Fruit fly (Drosophila melanogaster) whole organism, prepupa: ENCODE results near the gene CG5611.

Experiments
- Blimp-1 ChIP-seq: fragments of 200-800 bp; sonication (Bioruptor generic); optimal IDR thresholded peaks from 3 replicates; lab custom pipeline; 2017; ENCODE audit warnings: missing biosample characterization, missing genetic modification characterization, mild to moderate bottlenecking, moderate library complexity, missing genetic modification reagents
- CG10669 ChIP-seq: fragments of 200-800 bp; sonication (Bioruptor generic); optimal IDR thresholded peaks from 3 replicates; lab custom pipeline; 2018; ENCODE audit warnings: missing biosample characterization, mild to moderate bottlenecking, missing genetic modification characterization, moderate library complexity
- CG11762 ChIP-seq: fragments of 200-800 bp; sonication (Bioruptor generic); optimal IDR thresholded peaks from 3 replicates; lab custom pipeline; 2016; ENCODE audit warnings: missing biosample characterization, missing genetic modification characterization; ENCODE audit not compliant: insufficient read depth
- CG11902 ChIP-seq: fragments of 200-800 bp; sonication (Bioruptor generic); optimal IDR thresholded peaks from 3 replicates; lab custom pipeline; 2016; ENCODE audit warnings: missing biosample characterization, missing genetic modification characterization
- CG15336 ChIP-seq: fragments of 200-800 bp; sonication (Bioruptor generic); IDR thresholded peaks from 2 replicates; pipeline ENCODE4 v1.3.6; 2022; ENCODE audit warnings: missing biosample characterization, missing genetic modification characterization
- CG1621 ChIP-seq: fragments of 200-800 bp; sonication (Bioruptor generic); optimal IDR thresholded peaks from 3 replicates; lab custom pipeline; 2018; ENCODE audit warnings: missing biosample characterization, mild to moderate bottlenecking, missing genetic modification characterization
- CG32006 ChIP-seq: fragments of 200-800 bp; sonication (Bioruptor generic); optimal IDR thresholded peaks from 3 replicates; lab custom pipeline; 2017; ENCODE audit warnings: missing biosample characterization, mild to moderate bottlenecking, missing genetic modification characterization
- CG3919 ChIP-seq: fragments of 200-800 bp; sonication (Bioruptor generic); optimal IDR thresholded peaks from 3 replicates; lab custom pipeline; 2016; ENCODE audit warnings: missing biosample characterization, missing genetic modification characterization
- CG6276 ChIP-seq: fragments of 200-800 bp; sonication (Bioruptor generic); optimal IDR thresholded peaks from 2 replicates; lab custom pipeline; 2017; ENCODE audit warnings: missing biosample characterization, mild to moderate bottlenecking, missing genetic modification characterization
- CG6792 ChIP-seq: fragments of 200-800 bp; sonication (Bioruptor generic); optimal IDR thresholded peaks from 3 replicates; lab custom pipeline; 2016; ENCODE audit warnings: missing biosample characterization, missing genetic modification characterization
- CG6808 ChIP-seq: fragments of 200-800 bp; sonication (Bioruptor generic); optimal IDR thresholded peaks from 3 replicates; lab custom pipeline; 2017; ENCODE audit warnings: missing biosample characterization, missing genetic modification characterization, mild to moderate bottlenecking, moderate library complexity, missing genetic modification reagents
- CG8119 ChIP-seq: fragments of 200-800 bp; sonication (Bioruptor generic); IDR thresholded peaks from 3 replicates; pipeline ENCODE4 v1.3.6; 2022; ENCODE audit warnings: missing biosample characterization, missing genetic modification characterization
- CG8632 ChIP-seq: fragments of 200-800 bp; sonication (Bioruptor generic); optimal IDR thresholded peaks from 3 replicates; lab custom pipeline; 2016; ENCODE audit warnings: missing biosample characterization, missing genetic modification characterization
- CG9139 ChIP-seq: fragments of 200-800 bp; sonication (Bioruptor generic); optimal IDR thresholded peaks from 3 replicates; lab custom pipeline; 2017; ENCODE audit warnings: missing biosample characterization, mild to moderate bottlenecking, missing genetic modification characterization
- Eip75B ChIP-seq: fragments of 200-800 bp; sonication (Bioruptor generic); optimal IDR thresholded peaks from 3 replicates; lab custom pipeline; 2016; ENCODE audit warnings: missing biosample characterization, missing genetic modification characterization
- Eip78C ChIP-seq: fragments of 200-800 bp; sonication (Bioruptor generic); peaks from one replicate; lab custom pipeline; 2016; ENCODE audit warnings: missing biosample characterization, missing genetic modification characterization
- Eip93F ChIP-seq: fragments of 200-800 bp; sonication (Bioruptor generic); optimal IDR thresholded peaks from 2 replicates; lab custom pipeline; 2016; ENCODE audit warnings: missing biosample characterization, mild to moderate bottlenecking, missing genetic modification characterization
- Ets21C ChIP-seq: fragments of 200-800 bp; sonication (Bioruptor generic); optimal IDR thresholded peaks from 3 replicates; lab custom pipeline; 2016; ENCODE audit warnings: missing biosample characterization, missing genetic modification characterization
- Ets96B ChIP-seq: fragments of 200-800 bp; optimal IDR thresholded peaks from 2 replicates; lab custom pipeline; 2019; ENCODE audit warnings: missing biosample characterization, mild to moderate bottlenecking, missing genetic modification characterization, moderate library complexity
- Gug ChIP-seq: fragments of 200-800 bp; sonication (Bioruptor generic); IDR thresholded peaks from 2 replicates; pipeline ENCODE4 v1.3.6; 2022; ENCODE audit warnings: missing biosample characterization, missing genetic modification characterization
- Hr38 ChIP-seq: sonication (Bioruptor generic); optimal IDR thresholded peaks from 2 replicates; lab custom pipeline; 2016; ENCODE audit warnings: missing biosample characterization, missing genetic modification characterization
- Hr39 ChIP-seq: fragments of 200-800 bp; sonication (Bioruptor generic); optimal IDR thresholded peaks from 2 replicates; lab custom pipeline; 2016; ENCODE audit warnings: missing biosample characterization, missing genetic modification characterization
- Met ChIP-seq: fragments of 200-800 bp; sonication (Bioruptor generic); optimal IDR thresholded peaks from 3 replicates; lab custom pipeline; 2016; ENCODE audit warnings: missing biosample characterization, missing genetic modification characterization
- OdsH ChIP-seq: fragments of 200-800 bp; sonication (Bioruptor generic); optimal IDR thresholded peaks from 3 replicates; lab custom pipeline; 2016; ENCODE audit warnings: missing biosample characterization, missing genetic modification characterization
- Sox14 ChIP-seq: fragments of 200-800 bp; sonication (Bioruptor generic); optimal IDR thresholded peaks from 3 replicates; lab custom pipeline; 2016; ENCODE audit warnings: missing biosample characterization, missing genetic modification characterization
- dac ChIP-seq: fragments of 200-800 bp; sonication (Bioruptor generic); optimal IDR thresholded peaks from 2 replicates; lab custom pipeline; 2017; ENCODE audit warnings: missing biosample characterization, mild to moderate bottlenecking, missing genetic modification characterization
- eg ChIP-seq: fragments of 200-800 bp; sonication (Bioruptor generic); IDR thresholded peaks from 3 replicates; pipeline ENCODE4 v1.3.6; 2022; ENCODE audit warnings: missing biosample characterization, missing genetic modification characterization
- fd59A ChIP-seq: fragments of 200-800 bp; sonication (Bioruptor generic); optimal IDR thresholded peaks from 2 replicates; lab custom pipeline; 2017; ENCODE audit warnings: missing biosample characterization, mild to moderate bottlenecking, missing genetic modification characterization, missing genetic modification reagents
- fd85E ChIP-seq: fragments of 200-800 bp; sonication (Bioruptor generic); optimal IDR thresholded peaks from 3 replicates; lab custom pipeline; 2016; ENCODE audit warnings: missing biosample characterization, missing genetic modification characterization
- fkh ChIP-seq: fragments of 200-800 bp; sonication (Bioruptor generic); optimal IDR thresholded peaks from 3 replicates; lab custom pipeline; 2017; ENCODE audit warnings: missing biosample characterization, mild to moderate bottlenecking, missing genetic modification characterization, moderate library complexity
- net ChIP-seq: fragments of 200-800 bp; sonication (Bioruptor generic); optimal IDR thresholded peaks from 3 replicates; lab custom pipeline; 2016; ENCODE audit warnings: missing biosample characterization, missing genetic modification characterization
- salr ChIP-seq, 2 experiments: fragments of 200-800 bp; sonication (Bioruptor generic); optimal IDR thresholded peaks; 3 replicates each; lab custom pipeline; 2016 to 2018; ENCODE audit warnings: missing biosample characterization in 2 of 2, missing genetic modification characterization in 2 of 2, mild to moderate bottlenecking in 1 of 2
- ss ChIP-seq, 2 experiments: fragments of 200-800 bp; sonication (Bioruptor generic); optimal IDR thresholded peaks; 2 replicates in 1 of 2; 3 replicates in 1 of 2; lab custom pipeline; 2017 to 2018; ENCODE audit warnings: mild to moderate bottlenecking in 2 of 2, missing biosample characterization in 2 of 2, missing genetic modification characterization in 2 of 2, moderate library complexity in 1 of 2
- svp ChIP-seq: fragments of 200-800 bp; sonication (Bioruptor generic); peaks from one replicate; lab custom pipeline; 2016; ENCODE audit warnings: missing biosample characterization, missing genetic modification characterization
- topi ChIP-seq: fragments of 200-800 bp; sonication (Bioruptor generic); optimal IDR thresholded peaks from 3 replicates; lab custom pipeline; 2016; ENCODE audit warnings: missing biosample characterization, missing genetic modification characterization

CG5611 gene

DNA sequence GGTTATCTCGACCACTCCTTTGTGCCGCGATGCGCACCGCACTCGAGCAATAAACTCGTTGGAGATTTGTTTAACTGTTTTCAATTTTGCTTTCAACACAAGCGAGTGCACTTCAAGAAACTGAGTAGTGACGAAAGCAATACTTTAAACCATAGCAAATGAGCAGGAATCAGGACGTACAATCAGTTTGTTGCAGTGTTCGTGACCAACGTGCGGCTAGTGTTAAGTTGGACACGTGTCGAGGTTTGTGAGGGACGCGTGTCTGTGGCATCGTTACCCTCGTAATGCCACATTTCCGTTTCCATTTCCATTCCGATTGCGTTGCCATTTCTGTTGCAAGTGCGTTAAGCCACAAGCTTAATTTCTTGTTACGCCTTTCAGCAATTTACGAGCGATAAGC lies 19.4 kb downstream of the CG5611 start:
- TF ChIP-seq svp (GFP tag; lab: Kevin White, UChicago) (no peak), CG9139 (no peak), fd85E (GFP tag; lab: Kevin White, UChicago) (no peak), Blimp-1 (GFP tag; lab: Kevin White, UChicago) (no peak), Sox14 (GFP tag; lab: Kevin White, UChicago) (no peak), CG11762 (GFP tag; lab: Kevin White, UChicago) (no peak), salr (GFP tag; optimal IDR thresholded peaks at IDR 0.05; lab: Kevin White, UChicago) (no peak), Eip75B (GFP tag; lab: Kevin White, UChicago) (no peak), OdsH (GFP tag; lab: Kevin White, UChicago) (no peak), fkh (GFP tag; lab: Kevin White, UChicago) (no peak), CG32006 (no peak), net (GFP tag; lab: Kevin White, UChicago) (no peak), CG8632 (no peak), Ets96B (tag; lab: Kevin White, UChicago) (no peak), Hr38 (GFP tag; lab: Kevin White, UChicago) (no peak), Hr39 (GFP tag; lab: Kevin White, UChicago) (no peak), Ets21C (GFP tag; lab: Kevin White, UChicago) (no peak), CG3919 (no peak)
- TF ChIP-seq, all 60 proteins: peak for 0

DNA sequence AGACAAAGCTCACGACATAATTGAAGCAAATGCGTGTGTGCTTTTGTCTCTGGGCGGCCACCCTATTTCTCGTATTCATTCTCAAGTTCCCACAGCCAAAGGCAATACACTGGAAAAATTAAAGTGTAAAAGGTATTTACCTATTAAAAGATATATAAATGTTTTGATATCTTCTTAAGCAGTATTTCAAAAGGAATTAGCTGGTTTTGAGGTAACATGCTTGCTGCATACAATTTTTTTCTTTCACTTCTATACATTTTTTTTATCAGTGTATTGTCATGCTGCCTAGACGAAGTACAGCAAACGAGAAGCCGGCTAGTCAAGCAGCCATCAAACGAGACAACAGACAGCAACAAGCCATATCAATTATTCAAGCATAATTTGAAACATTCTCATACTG lies 22.0 kb downstream of the CG5611 start:
- TF ChIP-seq svp (GFP tag; lab: Kevin White, UChicago) (peak; percentile 42), Eip78C (peak; percentile 39), CG8632 (no peak), Hr39 (GFP tag; lab: Kevin White, UChicago) (no peak), CG10669 (GFP tag; lab: Kevin White, UChicago) (no peak), CG15336 (GFP tag; lab: Robert Waterston, UW) (no peak), CG6808 (GFP tag; lab: Kevin White, UChicago) (no peak), salr (GFP tag; optimal IDR thresholded peaks at IDR 0.05; lab: Kevin White, UChicago) (no peak), Eip93F (GFP tag; lab: Kevin White, UChicago) (no peak), eg (GFP tag; lab: Robert Waterston, UW) (0 out of 3 replicates have a peak, but pooled peaks have one; percentile 24), dac (GFP tag; lab: Kevin White, UChicago) (no peak), Met (GFP tag; lab: Kevin White, UChicago) (peak; percentile 18), CG6792 (no peak), CG1621 (tag; lab: Kevin White, UChicago) (no peak), Gug (GFP tag; lab: Robert Waterston, UW) (no peak)

DNA sequence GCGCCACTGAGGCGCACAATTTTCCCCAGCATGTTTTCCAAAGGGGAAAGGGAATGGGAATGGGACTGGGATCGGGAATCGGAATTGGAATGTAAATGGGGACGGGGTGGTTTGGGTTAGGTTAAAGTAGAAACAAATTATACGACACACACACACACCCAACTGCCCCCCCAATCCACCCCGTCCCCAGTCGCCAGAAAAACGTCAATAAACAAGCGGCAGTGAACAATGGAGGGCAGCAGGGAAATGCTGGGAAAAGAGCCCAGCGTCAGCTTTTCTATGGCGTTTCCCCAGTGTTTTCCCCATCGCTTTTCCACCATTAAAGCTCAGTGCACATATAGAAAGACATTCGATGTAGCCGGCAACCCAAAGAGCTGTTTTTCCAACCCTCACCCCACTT lies 25.2 kb downstream of the CG5611 start:
- TF ChIP-seq Gug (GFP tag; lab: Robert Waterston, UW) (no peak), svp (GFP tag; lab: Kevin White, UChicago) (peak; percentile 15)

DNA sequence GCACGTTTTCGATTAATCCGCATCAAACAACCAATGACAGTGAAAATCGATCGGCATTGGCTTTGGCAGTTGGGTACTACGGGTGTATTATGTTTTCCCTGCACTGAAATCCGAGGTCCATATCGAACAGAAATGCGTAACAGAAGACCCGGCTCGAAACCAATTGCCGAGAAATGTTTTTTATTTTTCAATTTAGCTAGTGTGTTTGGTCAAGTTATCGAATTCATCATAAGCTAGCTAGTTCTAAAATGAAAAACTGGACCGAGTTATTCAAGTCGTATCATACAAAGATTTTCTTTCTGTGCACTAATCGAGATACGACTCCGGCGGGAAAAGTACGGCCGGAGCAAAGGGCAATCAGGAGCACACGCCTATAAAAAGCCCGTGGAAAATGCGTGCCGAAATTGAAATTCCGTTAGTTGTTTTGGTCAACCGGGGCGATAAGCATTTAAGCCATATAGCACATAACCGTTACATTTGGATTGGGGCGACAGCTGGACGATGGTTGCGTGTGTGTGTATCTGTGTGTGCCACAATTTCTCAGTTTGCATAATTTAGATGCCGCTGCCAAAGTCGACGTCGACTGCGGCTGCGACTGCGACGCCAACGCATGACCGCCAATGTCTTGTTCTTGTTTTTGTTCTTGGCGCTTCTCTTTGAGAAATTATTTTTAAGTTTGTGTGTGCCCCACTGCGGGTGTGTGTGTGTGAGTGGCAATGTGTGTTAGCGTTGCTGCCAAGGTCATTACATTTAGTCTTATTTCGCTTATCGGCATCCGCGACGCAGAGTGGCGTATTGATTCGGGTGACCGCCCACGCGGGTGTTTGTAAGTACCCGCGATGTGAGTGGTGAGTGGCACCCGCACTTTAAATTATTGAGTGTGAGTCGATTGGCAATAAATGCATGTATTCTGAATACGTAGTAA lies 26.5 kb downstream of the CG5611 start:
- TF ChIP-seq CG11902 (GFP tag; lab: Kevin White, UChicago) = no peak
- TF ChIP-seq Eip75B (GFP tag; lab: Kevin White, UChicago) = no peak
- TF ChIP-seq CG1621 (tag; lab: Kevin White, UChicago) = no peak
- TF ChIP-seq topi (GFP tag; lab: Kevin White, UChicago) = no peak
- no peak for TF ChIP-seq CG6808 (GFP tag; lab: Kevin White, UChicago)
- TF ChIP-seq salr (GFP tag; optimal IDR thresholded peaks at IDR 0.05; lab: Kevin White, UChicago) = no peak
- TF ChIP-seq fd59A (GFP tag; lab: Kevin White, UChicago) = no peak
- no peak for TF ChIP-seq Ets21C (GFP tag; lab: Kevin White, UChicago)
- no peak for TF ChIP-seq eg (GFP tag; lab: Robert Waterston, UW)
- no peak for TF ChIP-seq svp (GFP tag; lab: Kevin White, UChicago)
- TF ChIP-seq CG6276 = no peak
- TF ChIP-seq CG3919 = no peak
- no peak for TF ChIP-seq CG8119
- TF ChIP-seq CG15336 (GFP tag; lab: Robert Waterston, UW) = no peak
- no peak for TF ChIP-seq ss (GFP tag; optimal IDR thresholded peaks at IDR 0.05; lab: Kevin White, UChicago)
